Worm (Caenorhabditis elegans): Measurements from ENCODE around the gene fbxa-201.

DNA sequence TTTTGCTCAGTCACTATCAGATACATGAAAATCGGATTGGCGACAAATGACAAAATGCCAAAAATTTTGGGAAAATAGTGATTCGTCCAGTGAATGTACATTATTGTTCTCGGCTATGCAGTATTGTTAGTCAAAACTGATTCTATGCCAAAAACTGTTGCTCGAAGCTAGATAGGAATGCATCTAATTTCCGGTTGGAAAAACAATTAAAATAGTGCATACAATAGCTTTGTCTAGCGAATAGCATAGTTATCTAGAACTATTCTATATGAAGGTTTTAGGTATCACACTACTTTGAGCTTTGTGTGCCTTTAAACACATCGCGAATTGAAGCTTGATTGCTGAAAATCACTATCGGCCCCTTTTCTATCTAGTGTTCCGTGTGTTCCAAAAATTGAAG lies 10.3 kb upstream of the fbxa-201 start, which contains the start of gene srj-15:
- TF ChIP-seq ceh-100 (GFP tag; IDR thresholded peaks at IDR 0.05) (no peak), pha-4 (tag; optimal IDR thresholded peaks at IDR 0.05) (no peak), ceh-27 (GFP tag; optimal IDR thresholded peaks at IDR 0.05) (no peak), bed-1 (GFP tag; IDR thresholded peaks at IDR 0.05) (no peak), atf-7 (tag; optimal IDR thresholded peaks at IDR 0.05) (no peak), akir-1 (GFP tag; optimal IDR thresholded peaks at IDR 0.05) (no peak), rec-8 (tag; optimal IDR thresholded peaks at IDR 0.05) (no peak), gei-17 (GFP tag; optimal IDR thresholded peaks at IDR 0.05) (no peak), nhr-179 (tag; optimal IDR thresholded peaks at IDR 0.05) (no peak), Y95B8A.8 (GFP tag; IDR thresholded peaks at IDR 0.05) (no peak)

Measured in whole organism, young adult.